Fruit fly (Drosophila melanogaster): Measurements from ENCODE around the gene CG9921.

Gene CG9921

dm6 chrX:16331562-16332233 is 1.7 kb downstream of the CG9921 start (continued):
- TF ChIP-seq bab2 (GFP tag; optimal IDR thresholded peaks at IDR 0.05) (no peak), CG14710 (tag; optimal IDR thresholded peaks at IDR 0.05) (peak; percentile 10), CG5953 (GFP tag; IDR thresholded peaks at IDR 0.05) (no peak), org-1 (GFP tag; optimal IDR thresholded peaks at IDR 0.05) (no peak), CG11560 (tag; IDR thresholded peaks at IDR 0.05) (no peak), CG8089 (GFP tag; optimal IDR thresholded peaks at IDR 0.05) (no peak), Doc2 (GFP tag; IDR thresholded peaks at IDR 0.05) (no peak), CG12071 (GFP tag; optimal IDR thresholded peaks at IDR 0.05) (no peak), H2.0 (GFP tag; IDR thresholded peaks at IDR 0.05) (no peak), CG14667 (GFP tag; IDR thresholded peaks at IDR 0.05) (no peak), sim (GFP tag; IDR thresholded peaks at IDR 0.05) (no peak), Ptx1 (GFP tag; IDR thresholded peaks at IDR 0.05) (no peak), danr (GFP tag; IDR thresholded peaks at IDR 0.05) (no peak), CG8359 (GFP tag; optimal IDR thresholded peaks at IDR 0.05; ENCODE audit: borderline replicate concordance) (no peak), CG12155 (GFP tag; optimal IDR thresholded peaks at IDR 0.05) (no peak), hkb (optimal IDR thresholded peaks at IDR 0.05) (no peak), hkb (GFP tag; IDR thresholded peaks at IDR 0.05) (no peak), Chrac-16 (GFP tag; optimal IDR thresholded peaks at IDR 0.05) (no peak), CG6654 (GFP tag; optimal IDR thresholded peaks at IDR 0.05) (no peak), CG8478 (optimal IDR thresholded peaks at IDR 0.05) (no peak), YL-1 (GFP tag; optimal IDR thresholded peaks at IDR 0.05) (peak; percentile 9), zfh1 (GFP tag; IDR thresholded peaks at IDR 0.05) (no peak), Trl (optimal IDR thresholded peaks at IDR 0.05) (no peak), Trl (GFP tag; optimal IDR thresholded peaks at IDR 0.05) (no peak), Vsx1 (GFP tag; optimal IDR thresholded peaks at IDR 0.05) (no peak), D19B (GFP tag; optimal IDR thresholded peaks at IDR 0.05) (no peak), CG9437 (GFP tag; optimal IDR thresholded peaks at IDR 0.05) (no peak), vvl (GFP tag; IDR thresholded peaks at IDR 0.05) (no peak), Ada2b (GFP tag; IDR thresholded peaks at IDR 0.05) (no peak), h (optimal IDR thresholded peaks at IDR 0.05) (no peak), Myb (GFP tag; optimal IDR thresholded peaks at IDR 0.05) (peak; percentile 84), Abd-B (GFP tag; optimal IDR thresholded peaks at IDR 0.05) (no peak), CG4820 (GFP tag; optimal IDR thresholded peaks at IDR 0.05) (no peak), ap (GFP tag; IDR thresholded peaks at IDR 0.05) (no peak), Dll (GFP tag; IDR thresholded peaks at IDR 0.05; ENCODE audit: partially characterized antibody) (peak; percentile 77), CG11247 (GFP tag; IDR thresholded peaks at IDR 0.05) (no peak), ATbp (GFP tag; optimal IDR thresholded peaks at IDR 0.05) (no peak), NK7.1 (GFP tag; optimal IDR thresholded peaks at IDR 0.05) (no peak), CG6272 (GFP tag; IDR thresholded peaks at IDR 0.05) (no peak), az2 (GFP tag; optimal IDR thresholded peaks at IDR 0.05) (no peak), C15 (GFP tag; IDR thresholded peaks at IDR 0.05) (no peak), CG1792 (GFP tag; optimal IDR thresholded peaks at IDR 0.05) (no peak), CG12104 (GFP tag; optimal IDR thresholded peaks at IDR 0.05) (no peak), B-H2 (GFP tag; optimal IDR thresholded peaks at IDR 0.05) (peak; percentile 24), dmrt99B (tag; optimal IDR thresholded peaks at IDR 0.05) (no peak), CG6689 (GFP tag; IDR thresholded peaks at IDR 0.05) (no peak), CG1832 (GFP tag; optimal IDR thresholded peaks at IDR 0.05) (no peak), PHDP (tag; optimal IDR thresholded peaks at IDR 0.05) (no peak), CG32767 (GFP tag; IDR thresholded peaks at IDR 0.05) (no peak), Gsc (GFP tag; IDR thresholded peaks at IDR 0.05) (no peak), fd102C (GFP tag; optimal IDR thresholded peaks at IDR 0.05) (no peak), CG18599 (GFP tag; optimal IDR thresholded peaks at IDR 0.05) (no peak), Atf-2 (GFP tag; optimal IDR thresholded peaks at IDR 0.05) (no peak), Ravus (GFP tag; IDR thresholded peaks at IDR 0.05) (no peak)
